Worm (Caenorhabditis elegans) whole organism, early embryonic: ENCODE data around the gene cyn-6.

Source experiments
- B0310.2 ChIP-seq: sonication (generic microtip); optimal IDR thresholded peaks from 2 replicates; lab custom pipeline; 2016; ENCODE audit warnings: mild to moderate bottlenecking, missing genetic modification characterization, missing compliant biosample characterization
- F13C5.2 ChIP-seq: sonication (generic microtip); optimal IDR thresholded peaks from 2 replicates; lab custom pipeline; 2017; ENCODE audit warnings: mild to moderate bottlenecking, missing genetic modification characterization, inconsistent platforms, missing compliant biosample characterization
- aly-1 ChIP-seq: sonication (generic microtip); optimal IDR thresholded peaks from 2 replicates; lab custom pipeline; 2016; ENCODE audit warnings: missing genetic modification characterization, missing compliant biosample characterization
- ama-1 ChIP-seq: fragments of 150-350 bp; optimal IDR thresholded peaks from 2 replicates; lab custom pipeline; 2014
- ceh-13 ChIP-seq: fragments of 200-800 bp; sonication (Bioruptor generic); optimal IDR thresholded peaks from 2 replicates; lab custom pipeline; 2018; ENCODE audit warnings: mild to moderate bottlenecking, missing genetic modification characterization, missing compliant biosample characterization
- ceh-36 ChIP-seq: sonication (generic microtip); optimal IDR thresholded peaks from 2 replicates; lab custom pipeline; 2016; ENCODE audit warnings: missing genetic modification characterization, inconsistent platforms, missing compliant biosample characterization
- ets-7 ChIP-seq: sonication (generic microtip); optimal IDR thresholded peaks from 2 replicates; lab custom pipeline; 2016; ENCODE audit warnings: missing genotype, missing genetic modification characterization, missing compliant biosample characterization
- flt-1 ChIP-seq: fragments of 200-800 bp; sonication (Bioruptor generic); IDR thresholded peaks from 2 replicates; pipeline ENCODE4 v1.3.6; 2022; ENCODE audit warnings: missing genetic modification characterization, missing compliant biosample characterization
- hmbx-1 ChIP-seq: sonication (generic microtip); optimal IDR thresholded peaks from 2 replicates; lab custom pipeline; 2016; ENCODE audit warnings: mild to moderate bottlenecking, missing genetic modification characterization, missing compliant biosample characterization
- hmg-4 ChIP-seq: fragments of 200-800 bp; sonication (Bioruptor generic); optimal IDR thresholded peaks from 2 replicates; lab custom pipeline; 2018; ENCODE audit warnings: mild to moderate bottlenecking, missing genetic modification characterization, missing compliant biosample characterization
- hnd-1 ChIP-seq: sonication (generic microtip); optimal IDR thresholded peaks from 2 replicates; lab custom pipeline; 2016; ENCODE audit warnings: missing genetic modification characterization, missing compliant biosample characterization
- pes-1 ChIP-seq: fragments of 200-800 bp; sonication (Bioruptor generic); IDR thresholded peaks from 2 replicates; pipeline ENCODE4 v1.3.6; 2022; ENCODE audit warnings: missing genetic modification reagents, missing genetic modification characterization, missing compliant biosample characterization
- scrt-1 ChIP-seq: fragments of 200-800 bp; sonication (Bioruptor generic); IDR thresholded peaks from 2 replicates; pipeline ENCODE4 v1.3.6; 2022; ENCODE audit warnings: missing genetic modification characterization, missing compliant biosample characterization
- sea-1 ChIP-seq: fragments of 200-800 bp; sonication (Bioruptor generic); conservative IDR thresholded peaks from 2 replicates; pipeline ENCODE4 v1.3.6; 2022; ENCODE audit warnings: missing genetic modification characterization, missing compliant biosample characterization
- tbx-11 ChIP-seq: fragments of 200-800 bp; sonication (Bioruptor generic); IDR thresholded peaks from 2 replicates; pipeline ENCODE4 v1.3.6; 2022; ENCODE audit warnings: missing genetic modification characterization, missing compliant biosample characterization
- tbx-37 ChIP-seq: fragments of 200-800 bp; sonication (Bioruptor generic); conservative IDR thresholded peaks from 2 replicates; pipeline ENCODE4 v1.3.6; 2022; ENCODE audit warnings: missing genetic modification reagents, missing genetic modification characterization, missing compliant biosample characterization
- tra-4 ChIP-seq: sonication (generic microtip); optimal IDR thresholded peaks from 2 replicates; lab custom pipeline; 2017; ENCODE audit warnings: missing genetic modification characterization, missing compliant biosample characterization

Gene cyn-6

ce11 chrIII:783254-783753, 10.1 kb downstream of the cyn-6 start, which contains the start of the genes dagl-2 and ppm-1.G:
Gene dagl-2 (minus strand): TSS chrIII:783305.
Gene ppm-1.G (plus strand): TSS chrIII:783703.
- TF ChIP-seq ama-1 (lab: Kevin White, UChicago) (no peak), tbx-37 (GFP tag; lab: Robert Waterston, UW) (peak; percentile 48; the same call in 1 of the 2 replicates), ceh-13 (GFP tag; lab: Kevin White, UChicago) (no peak), ets-7 (tag; lab: Kevin White, UChicago) (no peak), hmg-4 (GFP tag; lab: Kevin White, UChicago) (no peak), hnd-1 (tag; lab: Kevin White, UChicago) (no peak), flt-1 (GFP tag; lab: Robert Waterston, UW) (no peak), ceh-36 (tag; lab: Kevin White, UChicago) (no peak), aly-1 (no peak), scrt-1 (GFP tag; lab: Robert Waterston, UW) (no peak), B0310.2 (no peak), pes-1 (GFP tag; lab: Robert Waterston, UW) (peak; percentile 64; the same call in 1 of the 2 replicates), F13C5.2 (tag; lab: Kevin White, UChicago) (peak; percentile 33), tbx-11 (GFP tag; lab: Robert Waterston, UW) (no peak), sea-1 (GFP tag; lab: Robert Waterston, UW) (no peak)

- TF ChIP-seq B0310.2: no peak
- no peak for TF ChIP-seq ama-1 (lab: Kevin White, UChicago)
- TF ChIP-seq ceh-13 (GFP tag; lab: Kevin White, UChicago): no peak
- TF ChIP-seq ets-7 (tag; lab: Kevin White, UChicago): no peak
These were observed 16.4 kb downstream of the cyn-6 start for ce11 chrIII:789604-790003.

ce11 chrIII:790591-790990, 17.4 kb downstream of the cyn-6 start:
- no peak for TF ChIP-seq hmbx-1 (tag; lab: Kevin White, UChicago)
- TF ChIP-seq tra-4 (tag; lab: Kevin White, UChicago): no peak
- TF ChIP-seq tbx-37 (GFP tag; lab: Robert Waterston, UW): no peak
- TF ChIP-seq ceh-13 (GFP tag; lab: Kevin White, UChicago): no peak
- no peak for TF ChIP-seq scrt-1 (GFP tag; lab: Robert Waterston, UW)

ce11 chrIII:793595-793994, 20.4 kb downstream of the cyn-6 start, which contains the start of gene snt-2:
Gene snt-2 (minus strand): TSS chrIII:793733.
- TF ChIP-seq tbx-11 (GFP tag; lab: Robert Waterston, UW): no peak
- no peak for TF ChIP-seq tbx-37 (GFP tag; lab: Robert Waterston, UW)
- TF ChIP-seq hmg-4 (GFP tag; lab: Kevin White, UChicago): peak; percentile 12
- no peak for TF ChIP-seq pes-1 (GFP tag; lab: Robert Waterston, UW)
- TF ChIP-seq F13C5.2 (tag; lab: Kevin White, UChicago): peak; percentile 6
- TF ChIP-seq ceh-36 (tag; lab: Kevin White, UChicago): no peak
- no peak for TF ChIP-seq B0310.2
- no peak for TF ChIP-seq aly-1
- no peak for TF ChIP-seq hnd-1 (tag; lab: Kevin White, UChicago)
- no peak for TF ChIP-seq flt-1 (GFP tag; lab: Robert Waterston, UW)
- TF ChIP-seq hmbx-1 (tag; lab: Kevin White, UChicago): no peak

- no peak for TF ChIP-seq ceh-13 (GFP tag; lab: Kevin White, UChicago)
- no peak for TF ChIP-seq tbx-11 (GFP tag; lab: Robert Waterston, UW)
- TF ChIP-seq tra-4 (tag; lab: Kevin White, UChicago): no peak
- no peak for TF ChIP-seq ama-1 (lab: Kevin White, UChicago)
- TF ChIP-seq ets-7 (tag; lab: Kevin White, UChicago): no peak
These were observed 20.8 kb downstream of the cyn-6 start, which contains the start of gene rps-29 for ce11 chrIII:794000-794399. Gene rps-29 (plus strand): TSS chrIII:794300.

ce11 chrIII:794984-795596, 21.9 kb downstream of the cyn-6 start, which contains the start of gene trpp-11:
Gene trpp-11 (plus strand): TSS chrIII:795136.
- TF ChIP-seq hmg-4 (GFP tag; lab: Kevin White, UChicago) (no peak), F13C5.2 (tag; lab: Kevin White, UChicago) (no peak)

- TF ChIP-seq scrt-1 (GFP tag; lab: Robert Waterston, UW) (no peak), ets-7 (tag; lab: Kevin White, UChicago) (no peak), aly-1 (no peak)
These were observed 24.3 kb downstream of the cyn-6 start for ce11 chrIII:797507-797906.

ce11 chrIII:802041-802440, 28.8 kb downstream of the cyn-6 start:
- TF ChIP-seq F13C5.2 (tag; lab: Kevin White, UChicago) (no peak), ceh-36 (tag; lab: Kevin White, UChicago) (no peak), B0310.2 (no peak)

ce11 chrIII:811544-811943, 38.3 kb downstream of the cyn-6 start, which contains the start of gene daf-7:
Gene daf-7 (plus strand): TSS chrIII:811844.
- TF ChIP-seq hmg-4 (GFP tag; lab: Kevin White, UChicago) (no peak), flt-1 (GFP tag; lab: Robert Waterston, UW) (no peak), aly-1 (no peak), tbx-11 (GFP tag; lab: Robert Waterston, UW) (no peak), sea-1 (GFP tag; lab: Robert Waterston, UW) (no peak), hnd-1 (tag; lab: Kevin White, UChicago) (no peak), hmbx-1 (tag; lab: Kevin White, UChicago) (no peak), F13C5.2 (tag; lab: Kevin White, UChicago) (no peak), tra-4 (tag; lab: Kevin White, UChicago) (no peak), tbx-37 (GFP tag; lab: Robert Waterston, UW) (no peak), scrt-1 (GFP tag; lab: Robert Waterston, UW) (no peak)
